Worm (Caenorhabditis elegans) whole organism, mixed stage, embryonic: ENCODE results near the gene samp-1.

Experiments
- M03D4.4 ChIP-seq: sonication (generic microtip); optimal IDR thresholded peaks from 2 replicates; lab custom pipeline; 2017; ENCODE audit warnings: mild to moderate bottlenecking, missing genetic modification characterization, missing compliant biosample characterization
- bed-3 ChIP-seq: fragments of 200-800 bp; sonication (Bioruptor generic); optimal IDR thresholded peaks from 3 replicates; lab custom pipeline; 2018; ENCODE audit warnings: mild to moderate bottlenecking, missing genetic modification characterization, moderate library complexity, missing compliant biosample characterization
- blmp-1 ChIP-seq: fragments of 150-350 bp; optimal IDR thresholded peaks from 2 replicates; lab custom pipeline; 2014; ENCODE audit warnings: missing biosample characterization, missing genetic modification characterization
- ceh-39 ChIP-seq: fragments of 150-350 bp; optimal IDR thresholded peaks from 2 replicates; lab custom pipeline; 2014; ENCODE audit warnings: missing biosample characterization, missing genetic modification characterization
- ces-1 ChIP-seq: fragments of 150-350 bp; optimal IDR thresholded peaks from 2 replicates; lab custom pipeline; 2014; ENCODE audit warnings: missing biosample characterization, missing genetic modification reagents, missing genetic modification characterization
- cnd-1 ChIP-seq: fragments of 200-800 bp; sonication (Bioruptor generic); optimal IDR thresholded peaks from 2 replicates; lab custom pipeline; 2018; ENCODE audit warnings: mild to moderate bottlenecking, missing genetic modification characterization, missing compliant biosample characterization
- drap-1 ChIP-seq: fragments of 200-800 bp; sonication (Bioruptor generic); optimal IDR thresholded peaks from 3 replicates; lab custom pipeline; 2018; ENCODE audit warnings: mild to moderate bottlenecking, missing genetic modification characterization, missing compliant biosample characterization
- elt-3 ChIP-seq: fragments of 150-350 bp; optimal IDR thresholded peaks from 2 replicates; lab custom pipeline; 2014; ENCODE audit warnings: missing biosample characterization, missing genetic modification characterization
- flh-1 ChIP-seq: fragments of 200-800 bp; sonication (Bioruptor generic); optimal IDR thresholded peaks from 2 replicates; lab custom pipeline; 2018; ENCODE audit warnings: mild to moderate bottlenecking, missing genetic modification characterization, moderate library complexity, missing compliant biosample characterization
- ham-2 ChIP-seq: fragments of 200-800 bp; sonication (Bioruptor generic); optimal IDR thresholded peaks from 2 replicates; lab custom pipeline; 2018; ENCODE audit warnings: mild to moderate bottlenecking, missing genetic modification characterization, missing compliant biosample characterization
- hlh-1 ChIP-seq: fragments of 150-350 bp; optimal IDR thresholded peaks from 2 replicates; lab custom pipeline; 2014; ENCODE audit warnings: missing biosample characterization, missing genetic modification reagents, missing genetic modification characterization
- lin-13 ChIP-seq: fragments of 150-350 bp; optimal IDR thresholded peaks from 2 replicates; lab custom pipeline; 2014; ENCODE audit warnings: missing biosample characterization, missing genetic modification characterization
- lin-32 ChIP-seq: fragments of 200-800 bp; sonication (Bioruptor generic); optimal IDR thresholded peaks from 2 replicates; lab custom pipeline; 2018; ENCODE audit warnings: mild to moderate bottlenecking, missing genetic modification characterization, missing compliant biosample characterization
- lsy-2 ChIP-seq: fragments of 150-350 bp; optimal IDR thresholded peaks from 2 replicates; lab custom pipeline; 2014; ENCODE audit warnings: missing biosample characterization, missing genetic modification characterization
- mab-5 ChIP-seq: fragments of 150-350 bp; optimal IDR thresholded peaks from 2 replicates; lab custom pipeline; 2014; ENCODE audit warnings: missing biosample characterization, missing genetic modification characterization
- mls-2 ChIP-seq: sonication (generic microtip); optimal IDR thresholded peaks from 2 replicates; lab custom pipeline; 2016; ENCODE audit warnings: mild to moderate bottlenecking, missing genetic modification characterization, moderate library complexity, missing compliant biosample characterization
- nhr-2 ChIP-seq: fragments of 150-350 bp; optimal IDR thresholded peaks from 2 replicates; lab custom pipeline; 2014; ENCODE audit warnings: missing biosample characterization, missing genetic modification characterization
- nhr-237 ChIP-seq: fragments of 150-350 bp; optimal IDR thresholded peaks from 2 replicates; lab custom pipeline; 2014; ENCODE audit warnings: missing biosample characterization, missing genetic modification characterization
- nhr-28 ChIP-seq: fragments of 150-350 bp; optimal IDR thresholded peaks from 2 replicates; lab custom pipeline; 2014; ENCODE audit warnings: missing biosample characterization, missing genetic modification characterization
- nhr-76 ChIP-seq: sonication (generic microtip); optimal IDR thresholded peaks from 2 replicates; lab custom pipeline; 2017; ENCODE audit warnings: missing biosample characterization, missing genetic modification characterization
- pha-4 ChIP-seq: fragments of 150-350 bp; optimal IDR thresholded peaks from 2 replicates; lab custom pipeline; 2018; ENCODE audit warnings: missing biosample characterization, missing genetic modification reagents, missing genetic modification characterization
- sem-2 ChIP-seq: fragments of 200-800 bp; sonication (Bioruptor generic); optimal IDR thresholded peaks from 2 replicates; lab custom pipeline; 2018; ENCODE audit warnings: mild to moderate bottlenecking, missing genetic modification characterization, missing compliant biosample characterization
- snpc-4 ChIP-seq: fragments of 150-350 bp; optimal IDR thresholded peaks from 2 replicates; lab custom pipeline; 2014; ENCODE audit warnings: missing biosample characterization, missing genetic modification characterization
- sptf-1 ChIP-seq: sonication (generic microtip); optimal IDR thresholded peaks from 2 replicates; lab custom pipeline; 2017; ENCODE audit warnings: mild to moderate bottlenecking, missing genetic modification characterization, moderate library complexity, missing compliant biosample characterization
- tbx-8 ChIP-seq: fragments of 200-800 bp; sonication (Bioruptor generic); optimal IDR thresholded peaks from 2 replicates; lab custom pipeline; 2018; ENCODE audit warnings: mild to moderate bottlenecking, missing genetic modification characterization, moderate library complexity, missing compliant biosample characterization
- unc-120 ChIP-seq: sonication (generic microtip); optimal IDR thresholded peaks from 2 replicates; lab custom pipeline; 2017; ENCODE audit warnings: missing genetic modification characterization, missing compliant biosample characterization; ENCODE audit not compliant: poor library complexity, severe bottlenecking
- unc-39 ChIP-seq: fragments of 150-350 bp; optimal IDR thresholded peaks from 2 replicates; lab custom pipeline; 2014; ENCODE audit warnings: missing biosample characterization, missing genetic modification characterization
- unc-62 ChIP-seq: fragments of 150-350 bp; optimal IDR thresholded peaks from 2 replicates; lab custom pipeline; 2014; ENCODE audit warnings: missing biosample characterization, missing genetic modification reagents, missing genetic modification characterization
- zip-8 ChIP-seq: fragments of 150-350 bp; optimal IDR thresholded peaks from 2 replicates; lab custom pipeline; 2014; ENCODE audit warnings: missing biosample characterization, missing genetic modification characterization
- ztf-11 ChIP-seq: fragments of 150-350 bp; optimal IDR thresholded peaks from 2 replicates; lab custom pipeline; 2014; ENCODE audit warnings: missing biosample characterization, missing genetic modification characterization

The samp-1 gene

ce11 chrII:11302591-11302990 lies at the start of gene samp-1:
TSS of gene samp-1 (plus strand) at chrII:11302891.
- no peak for TF ChIP-seq hlh-1 (tag; lab: Kevin White, UChicago)

- no peak for TF ChIP-seq drap-1
- TF ChIP-seq lin-32 (GFP tag; lab: Kevin White, UChicago) = no peak
- TF ChIP-seq nhr-28 (tag; lab: Kevin White, UChicago) = no peak
- TF ChIP-seq M03D4.4 = no peak
- no peak for TF ChIP-seq hlh-1 (tag; lab: Kevin White, UChicago)
- TF ChIP-seq bed-3 (GFP tag; lab: Kevin White, UChicago) = no peak
- no peak for TF ChIP-seq tbx-8 (GFP tag; lab: Kevin White, UChicago)
- no peak for TF ChIP-seq ceh-39 (tag; lab: Kevin White, UChicago)
- TF ChIP-seq ztf-11 = no peak
- no peak for TF ChIP-seq unc-62 (GFP tag; lab: Kevin White, UChicago)
- TF ChIP-seq lin-13 (tag; lab: Kevin White, UChicago) = no peak
- no peak for TF ChIP-seq pha-4
- TF ChIP-seq cnd-1 (tag; lab: Kevin White, UChicago) = no peak
- no peak for TF ChIP-seq unc-39 (tag; lab: Kevin White, UChicago)
Measured at ce11 chrII:11255536-11255935, 47.2 kb upstream of the samp-1 start, which contains the start of gene T05B9.2. TSS of gene T05B9.2 (plus strand) at chrII:11255836.

ce11 chrII:11259766-11260165 lies 42.9 kb upstream of the samp-1 start:
- no peak for TF ChIP-seq mls-2
- no peak for TF ChIP-seq ham-2 (GFP tag; lab: Kevin White, UChicago)
- TF ChIP-seq tbx-8 (GFP tag; lab: Kevin White, UChicago) = no peak
- TF ChIP-seq cnd-1 (tag; lab: Kevin White, UChicago) = no peak
- TF ChIP-seq zip-8 (tag; lab: Kevin White, UChicago) = no peak
- TF ChIP-seq ztf-11 = no peak
- TF ChIP-seq snpc-4 = no peak
- TF ChIP-seq ces-1 (GFP tag; lab: Kevin White, UChicago) = no peak
- TF ChIP-seq flh-1 = no peak
- no peak for TF ChIP-seq hlh-1 (tag; lab: Kevin White, UChicago)
- no peak for TF ChIP-seq nhr-237 (tag; lab: Kevin White, UChicago)
- no peak for TF ChIP-seq unc-62 (GFP tag; lab: Kevin White, UChicago)
- no peak for TF ChIP-seq blmp-1 (tag; lab: Kevin White, UChicago)
- TF ChIP-seq bed-3 (GFP tag; lab: Kevin White, UChicago) = no peak
- TF ChIP-seq unc-39 (tag; lab: Kevin White, UChicago) = no peak
- no peak for TF ChIP-seq nhr-2 (tag; lab: Kevin White, UChicago)
- no peak for TF ChIP-seq sem-2
- no peak for TF ChIP-seq lin-32 (GFP tag; lab: Kevin White, UChicago)

- TF ChIP-seq zip-8 (tag; lab: Kevin White, UChicago) = no peak
- no peak for TF ChIP-seq lsy-2 (tag; lab: Kevin White, UChicago)
- TF ChIP-seq mls-2 = no peak
- no peak for TF ChIP-seq cnd-1 (tag; lab: Kevin White, UChicago)
Measured at ce11 chrII:11261173-11261572, 41.5 kb upstream of the samp-1 start, which contains the start of gene T05B9.1. TSS of gene T05B9.1 (minus strand) at chrII:11261192.

- TF ChIP-seq cnd-1 (tag; lab: Kevin White, UChicago) (no peak), mab-5 (no peak), sem-2 (no peak), sptf-1 (tag; lab: Kevin White, UChicago) (no peak), ces-1 (GFP tag; lab: Kevin White, UChicago) (no peak), lin-13 (tag; lab: Kevin White, UChicago) (no peak), pha-4 (no peak), nhr-2 (tag; lab: Kevin White, UChicago) (no peak), ceh-39 (tag; lab: Kevin White, UChicago) (no peak), lsy-2 (tag; lab: Kevin White, UChicago) (no peak)
Measured at ce11 chrII:11268822-11269221, 33.9 kb upstream of the samp-1 start, which contains the start of gene cut-1. TSS of gene cut-1 (plus strand) at chrII:11269122.

ce11 chrII:11270829-11271228 lies 31.9 kb upstream of the samp-1 start:
- TF ChIP-seq cnd-1 (tag; lab: Kevin White, UChicago) (no peak), zip-8 (tag; lab: Kevin White, UChicago) (no peak), sem-2 (no peak), tbx-8 (GFP tag; lab: Kevin White, UChicago) (no peak), nhr-76 (tag; lab: Kevin White, UChicago) (no peak), lin-13 (tag; lab: Kevin White, UChicago) (no peak), hlh-1 (tag; lab: Kevin White, UChicago) (no peak), unc-39 (tag; lab: Kevin White, UChicago) (no peak), mls-2 (no peak), drap-1 (no peak), elt-3 (no peak), ceh-39 (tag; lab: Kevin White, UChicago) (no peak), nhr-2 (tag; lab: Kevin White, UChicago) (no peak), ces-1 (GFP tag; lab: Kevin White, UChicago) (no peak), unc-120 (tag; lab: Kevin White, UChicago) (no peak), M03D4.4 (no peak)
